Fruit fly (Drosophila melanogaster) whole organism, prepupa: ENCODE results near the gene cad.
A peak's percentile ranks its signal among the peaks of the same experiment; 100 is the strongest.

Experiments
- CG10631 ChIP-seq: fragments of 200-800 bp; sonication (Bioruptor generic); optimal IDR thresholded peaks from 2 replicates; lab custom pipeline; 2016; ENCODE audit warnings: missing biosample characterization, missing genetic modification characterization
- CG11294 ChIP-seq: fragments of 200-800 bp; sonication (Bioruptor generic); IDR thresholded peaks from 2 replicates; pipeline ENCODE4 v1.3.6; 2022; ENCODE audit warnings: missing biosample characterization, missing genetic modification characterization
- CG11902 ChIP-seq: fragments of 200-800 bp; sonication (Bioruptor generic); optimal IDR thresholded peaks from 3 replicates; lab custom pipeline; 2016; ENCODE audit warnings: missing biosample characterization, missing genetic modification characterization
- CG15336 ChIP-seq: fragments of 200-800 bp; sonication (Bioruptor generic); IDR thresholded peaks from 2 replicates; pipeline ENCODE4 v1.3.6; 2022; ENCODE audit warnings: missing biosample characterization, missing genetic modification characterization
- CG1621 ChIP-seq: fragments of 200-800 bp; sonication (Bioruptor generic); optimal IDR thresholded peaks from 3 replicates; lab custom pipeline; 2018; ENCODE audit warnings: missing biosample characterization, mild to moderate bottlenecking, missing genetic modification characterization
- CG16779 ChIP-seq: fragments of 200-800 bp; sonication (Bioruptor generic); optimal IDR thresholded peaks from 3 replicates; lab custom pipeline; 2017; ENCODE audit warnings: missing biosample characterization, mild to moderate bottlenecking, missing genetic modification characterization
- CG3919 ChIP-seq: fragments of 200-800 bp; sonication (Bioruptor generic); optimal IDR thresholded peaks from 3 replicates; lab custom pipeline; 2016; ENCODE audit warnings: missing biosample characterization, missing genetic modification characterization
- CG6163 ChIP-seq: fragments of 200-800 bp; sonication (Bioruptor generic); IDR thresholded peaks from 3 replicates; pipeline ENCODE4 v1.3.6; 2022; ENCODE audit warnings: missing biosample characterization, missing genetic modification characterization
- CG6276 ChIP-seq: fragments of 200-800 bp; sonication (Bioruptor generic); optimal IDR thresholded peaks from 2 replicates; lab custom pipeline; 2017; ENCODE audit warnings: missing biosample characterization, mild to moderate bottlenecking, missing genetic modification characterization
- CG6792 ChIP-seq: fragments of 200-800 bp; sonication (Bioruptor generic); optimal IDR thresholded peaks from 3 replicates; lab custom pipeline; 2016; ENCODE audit warnings: missing biosample characterization, missing genetic modification characterization
- CG6808 ChIP-seq: fragments of 200-800 bp; sonication (Bioruptor generic); optimal IDR thresholded peaks from 3 replicates; lab custom pipeline; 2017; ENCODE audit warnings: missing biosample characterization, missing genetic modification characterization, mild to moderate bottlenecking, moderate library complexity, missing genetic modification reagents
- CG6854 ChIP-seq: fragments of 200-800 bp; sonication (Bioruptor generic); optimal IDR thresholded peaks from 2 replicates; lab custom pipeline; 2017; ENCODE audit warnings: missing biosample characterization, mild to moderate bottlenecking, missing genetic modification characterization
- CG7368 ChIP-seq: fragments of 200-800 bp; sonication (Bioruptor generic); optimal IDR thresholded peaks from 3 replicates; lab custom pipeline; 2016; ENCODE audit warnings: missing biosample characterization, missing genetic modification characterization
- CG8319 ChIP-seq: fragments of 200-800 bp; sonication (Bioruptor generic); optimal IDR thresholded peaks from 3 replicates; lab custom pipeline; 2016; ENCODE audit warnings: missing biosample characterization, missing genetic modification characterization
- CG9139 ChIP-seq: fragments of 200-800 bp; sonication (Bioruptor generic); optimal IDR thresholded peaks from 3 replicates; lab custom pipeline; 2017; ENCODE audit warnings: missing biosample characterization, mild to moderate bottlenecking, missing genetic modification characterization
- Eip75B ChIP-seq: fragments of 200-800 bp; sonication (Bioruptor generic); optimal IDR thresholded peaks from 3 replicates; lab custom pipeline; 2016; ENCODE audit warnings: missing biosample characterization, missing genetic modification characterization
- Eip78C ChIP-seq: fragments of 200-800 bp; sonication (Bioruptor generic); peaks from one replicate; lab custom pipeline; 2016; ENCODE audit warnings: missing biosample characterization, missing genetic modification characterization
- Eip93F ChIP-seq: fragments of 200-800 bp; sonication (Bioruptor generic); optimal IDR thresholded peaks from 2 replicates; lab custom pipeline; 2016; ENCODE audit warnings: missing biosample characterization, mild to moderate bottlenecking, missing genetic modification characterization
- Ets21C ChIP-seq: fragments of 200-800 bp; sonication (Bioruptor generic); optimal IDR thresholded peaks from 3 replicates; lab custom pipeline; 2016; ENCODE audit warnings: missing biosample characterization, missing genetic modification characterization
- Gug ChIP-seq: fragments of 200-800 bp; sonication (Bioruptor generic); IDR thresholded peaks from 2 replicates; pipeline ENCODE4 v1.3.6; 2022; ENCODE audit warnings: missing biosample characterization, missing genetic modification characterization
- Hr38 ChIP-seq: sonication (Bioruptor generic); optimal IDR thresholded peaks from 2 replicates; lab custom pipeline; 2016; ENCODE audit warnings: missing biosample characterization, missing genetic modification characterization
- Hr4 ChIP-seq: fragments of 200-800 bp; sonication (Bioruptor generic); optimal IDR thresholded peaks from 3 replicates; lab custom pipeline; 2016; ENCODE audit warnings: missing biosample characterization, missing genetic modification characterization
- Lpt ChIP-seq: fragments of 200-800 bp; sonication (Bioruptor generic); optimal IDR thresholded peaks from 3 replicates; lab custom pipeline; 2016; ENCODE audit warnings: missing biosample characterization, missing genetic modification characterization
- OdsH ChIP-seq: fragments of 200-800 bp; sonication (Bioruptor generic); optimal IDR thresholded peaks from 3 replicates; lab custom pipeline; 2016; ENCODE audit warnings: missing biosample characterization, missing genetic modification characterization
- Smox ChIP-seq: fragments of 200-800 bp; sonication (Bioruptor generic); optimal IDR thresholded peaks from 3 replicates; lab custom pipeline; 2016; ENCODE audit warnings: missing biosample characterization, missing genetic modification characterization
- Sox102F ChIP-seq: fragments of 200-800 bp; sonication (Bioruptor generic); optimal IDR thresholded peaks from 2 replicates; lab custom pipeline; 2016; ENCODE audit warnings: missing biosample characterization, mild to moderate bottlenecking, missing genetic modification characterization
- Sox15 ChIP-seq: fragments of 200-800 bp; sonication (Bioruptor generic); optimal IDR thresholded peaks from 3 replicates; lab custom pipeline; 2016; ENCODE audit warnings: missing biosample characterization, missing genetic modification characterization
- achi ChIP-seq: fragments of 200-800 bp; sonication (Bioruptor generic); optimal IDR thresholded peaks from 3 replicates; lab custom pipeline; 2016; ENCODE audit warnings: missing biosample characterization, missing genetic modification characterization
- acj6 ChIP-seq: fragments of 200-800 bp; sonication (Bioruptor generic); optimal IDR thresholded peaks from 3 replicates; lab custom pipeline; 2016; ENCODE audit warnings: missing biosample characterization, missing genetic modification characterization
- dac ChIP-seq: fragments of 200-800 bp; sonication (Bioruptor generic); optimal IDR thresholded peaks from 2 replicates; lab custom pipeline; 2017; ENCODE audit warnings: missing biosample characterization, mild to moderate bottlenecking, missing genetic modification characterization
- dsx ChIP-seq: fragments of 200-800 bp; optimal IDR thresholded peaks from 3 replicates; lab custom pipeline; 2019; ENCODE audit warnings: missing biosample characterization, mild to moderate bottlenecking, missing genetic modification characterization, moderate library complexity; ENCODE audit not compliant: poor library complexity, severe bottlenecking
- eg ChIP-seq: fragments of 200-800 bp; sonication (Bioruptor generic); IDR thresholded peaks from 3 replicates; pipeline ENCODE4 v1.3.6; 2022; ENCODE audit warnings: missing biosample characterization, missing genetic modification characterization
- esn ChIP-seq: fragments of 200-800 bp; sonication (Bioruptor generic); optimal IDR thresholded peaks from 2 replicates; lab custom pipeline; 2016; ENCODE audit warnings: missing biosample characterization, mild to moderate bottlenecking, missing genetic modification characterization, moderate library complexity
- fd85E ChIP-seq: fragments of 200-800 bp; sonication (Bioruptor generic); optimal IDR thresholded peaks from 3 replicates; lab custom pipeline; 2016; ENCODE audit warnings: missing biosample characterization, missing genetic modification characterization
- fkh ChIP-seq: fragments of 200-800 bp; sonication (Bioruptor generic); optimal IDR thresholded peaks from 3 replicates; lab custom pipeline; 2017; ENCODE audit warnings: missing biosample characterization, mild to moderate bottlenecking, missing genetic modification characterization, moderate library complexity
- pdm3 ChIP-seq: fragments of 200-800 bp; sonication (Bioruptor generic); optimal IDR thresholded peaks from 3 replicates; lab custom pipeline; 2016; ENCODE audit warnings: missing biosample characterization, missing genetic modification characterization
- salr ChIP-seq, 2 experiments: fragments of 200-800 bp; sonication (Bioruptor generic); optimal IDR thresholded peaks; 3 replicates each; lab custom pipeline; 2016 to 2018; ENCODE audit warnings: missing biosample characterization in 2 of 2, missing genetic modification characterization in 2 of 2, mild to moderate bottlenecking in 1 of 2
- ss ChIP-seq, 2 experiments: fragments of 200-800 bp; sonication (Bioruptor generic); optimal IDR thresholded peaks; 2 replicates in 1 of 2; 3 replicates in 1 of 2; lab custom pipeline; 2017 to 2018; ENCODE audit warnings: mild to moderate bottlenecking in 2 of 2, missing biosample characterization in 2 of 2, missing genetic modification characterization in 2 of 2, moderate library complexity in 1 of 2
- svp ChIP-seq: fragments of 200-800 bp; sonication (Bioruptor generic); peaks from one replicate; lab custom pipeline; 2016; ENCODE audit warnings: missing biosample characterization, missing genetic modification characterization
- vri ChIP-seq: fragments of 200-800 bp; sonication (Bioruptor generic); optimal IDR thresholded peaks from 3 replicates; lab custom pipeline; 2016; ENCODE audit warnings: missing biosample characterization, mild to moderate bottlenecking, missing genetic modification characterization

The cad gene

DNA sequence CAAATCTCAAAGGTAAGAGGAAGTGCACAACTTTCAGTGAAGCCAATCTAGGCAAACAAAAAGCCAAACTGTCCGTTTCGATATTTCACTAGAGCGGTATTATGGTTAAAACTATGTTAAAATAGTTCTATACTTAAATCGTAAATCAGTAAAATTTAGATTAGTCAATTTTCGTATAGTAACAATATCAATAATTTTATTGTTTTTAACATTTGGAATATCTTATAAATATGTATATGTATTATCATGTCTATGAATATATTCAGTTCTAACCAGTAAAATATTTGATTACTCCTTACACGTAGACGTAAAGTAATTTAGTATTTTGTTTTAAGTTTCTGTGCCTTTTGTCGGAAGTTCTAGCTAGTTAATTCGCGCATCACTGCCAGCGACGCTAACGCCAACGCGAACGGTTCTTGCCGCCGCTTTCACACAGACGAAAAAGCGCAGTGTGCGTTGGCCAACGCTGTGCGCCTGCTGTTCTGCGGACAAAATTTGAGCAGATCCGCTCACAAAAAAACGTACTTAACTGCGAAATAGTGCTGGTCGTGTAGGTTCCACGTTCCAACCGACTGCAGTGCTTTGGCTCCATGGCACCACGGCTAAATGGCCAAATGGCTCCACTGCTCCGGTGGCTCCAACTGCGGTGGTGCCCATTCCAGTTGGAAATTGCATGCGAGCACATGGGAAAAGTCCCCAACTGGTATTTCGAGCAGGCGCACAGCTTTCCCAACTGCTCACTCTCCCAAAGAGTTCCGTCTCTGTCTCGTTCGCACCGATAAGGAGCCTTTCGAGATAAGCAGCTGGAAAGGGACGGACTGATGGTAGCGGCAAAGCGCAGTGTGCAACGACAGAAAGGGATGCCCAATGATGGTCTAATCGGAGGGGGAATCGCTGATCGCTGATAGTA lies 52.9 kb downstream of the cad start (continued):
- TF ChIP-seq pdm3 (GFP tag; lab: Kevin White, UChicago) = no peak
- no peak for TF ChIP-seq Ets21C (GFP tag; lab: Kevin White, UChicago)
- no peak for TF ChIP-seq CG6792 (GFP tag; lab: Kevin White, UChicago)
- TF ChIP-seq vri = peak; percentile 85
- peak; percentile 59 for TF ChIP-seq Eip78C (GFP tag; lab: Kevin White, UChicago)
- peak; percentile 32 for TF ChIP-seq dsx (GFP tag; lab: Kevin White, UChicago)
- no peak for TF ChIP-seq Sox15 (GFP tag; lab: Kevin White, UChicago)
- no peak for TF ChIP-seq OdsH (GFP tag; lab: Kevin White, UChicago)
- peak; percentile 37 for TF ChIP-seq CG3919 (GFP tag; lab: Kevin White, UChicago)
- no peak for TF ChIP-seq Eip75B (GFP tag; lab: Kevin White, UChicago)

- TF ChIP-seq Eip78C (GFP tag; lab: Kevin White, UChicago) (peak; percentile 33), Ets21C (GFP tag; lab: Kevin White, UChicago) (no peak)
Measured at dm6 chr2L:20824136-20824789, 53.7 kb downstream of the cad start.

DNA sequence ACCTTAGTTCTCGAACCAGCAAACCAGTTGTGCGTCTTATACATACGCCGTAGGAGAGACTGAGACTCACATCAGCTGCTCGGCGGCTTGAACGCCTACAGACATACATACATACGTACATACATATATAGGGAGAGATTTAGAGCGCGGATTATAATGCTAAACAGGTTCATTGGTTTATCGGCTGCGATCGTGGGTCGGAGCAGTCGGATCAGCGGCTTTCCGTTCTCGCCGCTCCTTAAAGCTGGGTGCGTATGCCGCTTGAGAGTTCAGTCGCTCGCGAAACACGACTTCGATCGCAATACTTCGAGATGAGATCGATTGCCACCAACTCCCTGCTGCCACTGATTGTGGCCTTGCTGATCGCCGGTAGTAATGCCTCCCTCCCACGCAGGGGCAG lies 54.7 kb downstream of the cad start:
- no peak for TF ChIP-seq acj6
- TF ChIP-seq Sox102F (GFP tag; lab: Kevin White, UChicago) = no peak
- no peak for TF ChIP-seq Hr4 (GFP tag; lab: Kevin White, UChicago)
- TF ChIP-seq CG6854 (GFP tag; lab: Kevin White, UChicago) = peak; percentile 20
- TF ChIP-seq Eip75B (GFP tag; lab: Kevin White, UChicago) = no peak
- TF ChIP-seq Ets21C (GFP tag; lab: Kevin White, UChicago) = no peak
- TF ChIP-seq CG10631 (GFP tag; lab: Kevin White, UChicago) = peak; percentile 3
- no peak for TF ChIP-seq CG6163 (GFP tag; lab: Robert Waterston, UW)
- TF ChIP-seq pdm3 (GFP tag; lab: Kevin White, UChicago) = no peak
- TF ChIP-seq CG11294 = no peak
- TF ChIP-seq CG6808 (GFP tag; lab: Kevin White, UChicago) = peak; percentile 32
- peak; percentile 21 for TF ChIP-seq CG9139
- no peak for TF ChIP-seq CG8319 (GFP tag; lab: Kevin White, UChicago)
- TF ChIP-seq dac (GFP tag; lab: Kevin White, UChicago) = no peak
- TF ChIP-seq salr (GFP tag; optimal IDR thresholded peaks at IDR 0.05; lab: Kevin White, UChicago) = no peak
- no peak for TF ChIP-seq CG16779 (tag; lab: Kevin White, UChicago)
- no peak for TF ChIP-seq CG6276
- TF ChIP-seq Gug = no peak
- TF ChIP-seq Smox (GFP tag; lab: Kevin White, UChicago) = no peak
- TF ChIP-seq CG11902 (GFP tag; lab: Kevin White, UChicago) = no peak
- no peak for TF ChIP-seq Eip78C (GFP tag; lab: Kevin White, UChicago)
- TF ChIP-seq CG15336 (GFP tag; lab: Robert Waterston, UW) = 0 out of 2 replicates have a peak, but pooled peaks have one; percentile 12
- no peak for TF ChIP-seq Lpt (GFP tag; lab: Kevin White, UChicago)
- peak; percentile 38; the same call in 2 of the 3 replicates for TF ChIP-seq eg (GFP tag; lab: Robert Waterston, UW)
- peak; percentile 41 for TF ChIP-seq CG1621 (tag; lab: Kevin White, UChicago)
- TF ChIP-seq esn = no peak
- no peak for TF ChIP-seq Eip93F
- peak; percentile 4 for TF ChIP-seq dsx (GFP tag; lab: Kevin White, UChicago)
- no peak for TF ChIP-seq CG3919 (GFP tag; lab: Kevin White, UChicago)
- TF ChIP-seq svp = peak; percentile 83
- no peak for TF ChIP-seq CG7368
- TF ChIP-seq achi (GFP tag; lab: Kevin White, UChicago) = no peak
- no peak for TF ChIP-seq fkh (GFP tag; lab: Kevin White, UChicago)
- TF ChIP-seq ss (GFP tag; optimal IDR thresholded peaks at IDR 0.05; lab: Kevin White, UChicago) = peak; percentile 38 to 53
- no peak for TF ChIP-seq fd85E
- no peak for TF ChIP-seq Hr38 (GFP tag; lab: Kevin White, UChicago)
